Worm (Caenorhabditis elegans): ENCODE measurements around the gene K12H4.6.

DNA sequence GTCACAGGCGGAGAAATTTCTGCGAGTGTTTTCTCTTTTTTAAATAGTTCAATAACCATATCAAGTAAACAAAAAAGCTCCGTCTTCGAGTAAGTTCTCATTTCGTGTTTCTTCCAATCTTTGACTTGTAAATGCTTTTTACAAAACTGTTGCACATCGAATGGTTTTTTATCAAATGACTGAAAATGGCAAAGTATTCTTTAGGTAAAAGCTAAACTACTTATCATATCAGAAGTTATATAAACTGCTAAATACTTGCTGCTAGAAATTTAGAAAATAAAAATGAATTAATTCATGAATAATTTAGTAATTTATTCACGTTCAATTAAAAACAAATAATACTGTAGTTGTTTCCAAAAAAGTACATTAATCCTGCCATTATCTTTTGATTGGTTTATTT, 11.7 kb downstream of the K12H4.6 start, which contains the start of gene F44B9.9:
- no peak for TF ChIP-seq scrt-1 (GFP tag; IDR thresholded peaks at IDR 0.05)
- no peak for TF ChIP-seq tra-4 (tag; optimal IDR thresholded peaks at IDR 0.05)
- no peak for TF ChIP-seq hmbx-1 (tag; optimal IDR thresholded peaks at IDR 0.05)
- no peak for TF ChIP-seq flt-1 (GFP tag; IDR thresholded peaks at IDR 0.05)
- TF ChIP-seq ama-1 (optimal IDR thresholded peaks at IDR 0.05) = no peak
- TF ChIP-seq sea-1 (GFP tag; conservative IDR thresholded peaks at IDR 0.05) = no peak
- no peak for TF ChIP-seq ceh-13 (GFP tag; optimal IDR thresholded peaks at IDR 0.05)
